Worm (Caenorhabditis elegans) whole organism, mixed stage, embryonic: ENCODE measurements around the gene elo-6.

Experiments used
- ces-1 ChIP-seq: fragments of 150-350 bp; optimal IDR thresholded peaks from 2 replicates; lab custom pipeline; 2014; ENCODE audit warnings: missing biosample characterization, missing genetic modification reagents, missing genetic modification characterization
- nhr-12 ChIP-seq: fragments of 150-350 bp; optimal IDR thresholded peaks from 2 replicates; lab custom pipeline; 2014; ENCODE audit warnings: missing biosample characterization, missing genetic modification characterization
- nhr-28 ChIP-seq: fragments of 150-350 bp; optimal IDR thresholded peaks from 2 replicates; lab custom pipeline; 2014; ENCODE audit warnings: missing biosample characterization, missing genetic modification characterization
- ztf-11 ChIP-seq: fragments of 150-350 bp; optimal IDR thresholded peaks from 2 replicates; lab custom pipeline; 2014; ENCODE audit warnings: missing biosample characterization, missing genetic modification characterization

- no peak for TF ChIP-seq nhr-28 (tag; lab: Kevin White, UChicago)
- no peak for TF ChIP-seq ces-1 (GFP tag; lab: Kevin White, UChicago)
- TF ChIP-seq nhr-12 (tag; lab: Kevin White, UChicago), result no peak
- no peak for TF ChIP-seq ztf-11 (tag; lab: Kevin White, UChicago)
These were observed 5.8 kb downstream of the elo-6 start, which contains the start of gene F41H10.1 for ce11 chrIV:5382609-5383008.
